Worm (Caenorhabditis elegans): ENCODE measurements around the gene djr-1.1.

ce11 chrII:299684-300083 is 9.3 kb downstream of the djr-1.1 start, which contains the start of gene K01A2.6:
- no peak for TF ChIP-seq dao-5 (tag; optimal IDR thresholded peaks at IDR 0.05)
- no peak for TF ChIP-seq him-1 (tag; optimal IDR thresholded peaks at IDR 0.05)
- TF ChIP-seq W03F9.2 (tag; optimal IDR thresholded peaks at IDR 0.05), result no peak

Data from whole organism, L4/young adult.